Fruit fly (Drosophila melanogaster): ENCODE results near the gene CG43155.

CG43155 gene

DNA sequence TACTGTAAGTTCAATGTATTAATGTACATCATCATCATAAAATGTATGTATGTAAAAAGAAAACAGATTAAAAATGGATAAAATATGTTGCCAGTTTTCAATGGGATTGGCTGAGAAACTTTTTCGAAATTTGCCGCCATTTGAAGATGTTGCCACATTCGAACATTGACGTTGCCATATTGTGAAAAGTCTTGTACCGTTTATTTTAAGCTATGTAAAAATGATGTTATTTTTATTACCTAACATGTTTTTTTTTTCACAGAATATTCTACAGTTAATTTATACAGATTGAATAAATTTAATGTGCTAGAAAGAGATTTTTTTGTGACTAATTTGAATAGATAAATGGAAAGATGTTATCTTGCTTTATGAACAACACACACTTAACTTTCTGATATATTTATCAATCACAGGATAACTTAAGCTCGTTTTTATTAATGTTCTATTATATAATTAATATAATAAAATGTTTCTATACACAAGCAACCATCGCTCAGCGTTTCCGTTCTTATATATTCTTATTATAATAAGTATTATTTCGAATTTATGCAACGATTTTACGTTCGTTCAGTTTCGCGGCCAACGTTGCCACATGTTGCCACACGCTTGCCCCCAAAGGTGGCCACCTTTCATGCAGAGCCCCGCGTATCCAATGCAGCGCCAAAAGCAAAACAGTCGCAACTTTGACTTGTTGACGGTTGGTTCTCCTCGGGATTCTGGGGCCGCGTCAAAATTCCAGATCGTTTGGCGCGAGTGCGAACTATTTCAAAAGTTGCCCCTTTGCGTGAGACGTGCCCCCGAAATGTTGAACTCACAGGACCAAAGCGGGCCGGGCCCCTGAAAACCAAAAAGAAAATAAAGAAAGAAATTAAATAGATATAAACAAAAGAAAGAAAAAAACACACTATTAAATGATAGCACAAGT is at the start of gene CG43155:
TSS of gene CG43155 (plus strand) at position 875 of the 925 bp plus-strand sequence.
- no peak for TF ChIP-seq psq (optimal IDR thresholded peaks at IDR 0.05)
- TF ChIP-seq pan (optimal IDR thresholded peaks at IDR 0.05) = no peak
- no peak for TF ChIP-seq Dll (optimal IDR thresholded peaks at IDR 0.05)
- TF ChIP-seq usp (GFP tag; optimal IDR thresholded peaks at IDR 0.05) = no peak
- no peak for TF ChIP-seq CG8478 (optimal IDR thresholded peaks at IDR 0.05)

DNA sequence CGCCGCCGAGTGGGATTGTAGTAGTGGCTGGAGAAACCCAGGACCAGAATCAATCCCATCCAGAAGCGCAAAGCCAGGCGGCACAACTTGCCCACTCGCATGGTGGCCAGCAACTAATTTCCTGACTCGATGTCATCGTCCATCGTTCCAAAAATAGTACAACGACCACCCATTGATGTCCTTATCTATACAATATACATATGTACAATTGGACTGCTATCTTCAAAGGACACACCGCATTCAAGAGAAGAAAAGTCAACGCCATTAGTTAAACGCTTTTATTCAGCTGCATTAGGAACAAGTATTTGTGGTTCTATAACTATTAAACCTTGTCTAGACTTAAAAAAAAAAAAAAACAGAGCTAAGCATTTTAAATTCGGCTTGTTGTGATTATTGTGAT is 46.5 kb upstream of the CG43155 start, which contains the start of gene Gr10b:
TSS of gene Gr10b (minus strand) at position 101 of the 400 bp plus-strand sequence.
- TF ChIP-seq pan (optimal IDR thresholded peaks at IDR 0.05) (no peak), CG8478 (optimal IDR thresholded peaks at IDR 0.05) (no peak), Dll (optimal IDR thresholded peaks at IDR 0.05) (no peak), usp (GFP tag; optimal IDR thresholded peaks at IDR 0.05) (no peak), psq (optimal IDR thresholded peaks at IDR 0.05) (no peak)

DNA sequence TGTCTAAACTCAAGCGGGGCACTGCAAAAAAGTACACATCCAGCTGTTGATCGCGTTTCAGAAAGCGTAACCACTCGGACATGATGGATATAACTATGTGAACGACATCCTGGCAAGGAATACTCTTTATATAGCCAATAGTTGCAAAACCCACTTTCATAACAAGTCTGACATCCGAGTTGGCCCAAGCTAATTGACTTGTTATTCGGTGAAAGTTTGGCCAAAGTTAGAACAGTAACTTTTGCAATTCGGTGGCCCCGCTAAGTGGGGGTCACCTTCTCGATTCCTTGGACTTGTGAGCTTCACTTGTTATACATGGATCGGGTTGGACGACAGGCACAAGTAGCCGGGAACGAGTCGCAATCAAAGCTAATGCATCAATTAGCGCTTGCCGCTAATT is 42.3 kb upstream of the CG43155 start, which contains the start of the genes Gr10a and Or10a:
TSS of gene Gr10a (minus strand) at position 101 of the 400 bp plus-strand sequence.
TSS of gene Or10a (minus strand) at position 101 of the 400 bp plus-strand sequence.
- TF ChIP-seq psq (optimal IDR thresholded peaks at IDR 0.05) (no peak), usp (GFP tag; optimal IDR thresholded peaks at IDR 0.05) (no peak), pan (optimal IDR thresholded peaks at IDR 0.05) (no peak), CG8478 (optimal IDR thresholded peaks at IDR 0.05) (no peak), EcR (GFP tag; optimal IDR thresholded peaks at IDR 0.05) (no peak), Dll (optimal IDR thresholded peaks at IDR 0.05) (no peak)

DNA sequence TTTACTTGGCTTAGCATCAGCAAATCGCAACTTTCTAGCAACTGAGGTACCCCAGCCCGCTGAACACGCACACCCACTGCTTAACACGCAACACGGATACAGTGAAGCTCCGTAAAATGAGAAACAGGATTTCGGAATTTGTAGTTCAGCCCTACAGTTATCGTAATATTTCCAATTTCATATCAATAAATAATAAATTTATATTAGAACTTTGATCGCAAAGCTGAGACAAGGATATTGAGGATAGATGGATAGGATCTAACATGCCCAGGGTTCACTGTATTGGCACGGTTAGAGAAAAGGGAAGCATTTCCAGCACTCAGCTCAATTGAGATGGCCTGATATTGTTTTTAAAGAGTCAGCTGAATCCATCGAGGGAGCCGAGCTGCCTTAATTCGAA is 40.4 kb upstream of the CG43155 start:
- TF ChIP-seq usp (GFP tag; optimal IDR thresholded peaks at IDR 0.05) (no peak), EcR (GFP tag; optimal IDR thresholded peaks at IDR 0.05) (no peak), Dll (optimal IDR thresholded peaks at IDR 0.05) (no peak), pan (optimal IDR thresholded peaks at IDR 0.05) (no peak), CG8478 (optimal IDR thresholded peaks at IDR 0.05) (no peak), psq (optimal IDR thresholded peaks at IDR 0.05) (no peak)

DNA sequence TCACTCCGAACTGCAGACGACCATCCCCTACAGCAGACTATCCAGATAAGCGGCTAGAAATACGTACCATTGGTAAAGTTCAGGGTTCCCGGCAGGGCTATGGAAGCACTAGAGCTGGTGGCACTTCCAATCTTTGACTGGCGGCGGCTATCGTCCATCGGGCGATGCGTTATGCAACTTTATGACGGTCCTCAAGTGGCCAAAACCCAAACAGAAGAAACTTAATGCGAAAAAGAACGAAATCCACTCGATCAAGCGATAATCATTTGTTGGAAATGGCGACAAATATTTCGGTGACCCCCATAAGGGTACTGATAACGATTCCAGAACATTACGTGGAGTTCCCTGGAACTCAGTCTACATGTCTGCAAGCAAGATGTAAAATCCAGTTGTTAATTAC is 39.6 kb upstream of the CG43155 start:
- TF ChIP-seq pan (optimal IDR thresholded peaks at IDR 0.05) (no peak), usp (GFP tag; optimal IDR thresholded peaks at IDR 0.05) (no peak), EcR (GFP tag; optimal IDR thresholded peaks at IDR 0.05) (no peak), Dll (optimal IDR thresholded peaks at IDR 0.05) (no peak), psq (optimal IDR thresholded peaks at IDR 0.05) (no peak), CG8478 (optimal IDR thresholded peaks at IDR 0.05) (no peak)

DNA sequence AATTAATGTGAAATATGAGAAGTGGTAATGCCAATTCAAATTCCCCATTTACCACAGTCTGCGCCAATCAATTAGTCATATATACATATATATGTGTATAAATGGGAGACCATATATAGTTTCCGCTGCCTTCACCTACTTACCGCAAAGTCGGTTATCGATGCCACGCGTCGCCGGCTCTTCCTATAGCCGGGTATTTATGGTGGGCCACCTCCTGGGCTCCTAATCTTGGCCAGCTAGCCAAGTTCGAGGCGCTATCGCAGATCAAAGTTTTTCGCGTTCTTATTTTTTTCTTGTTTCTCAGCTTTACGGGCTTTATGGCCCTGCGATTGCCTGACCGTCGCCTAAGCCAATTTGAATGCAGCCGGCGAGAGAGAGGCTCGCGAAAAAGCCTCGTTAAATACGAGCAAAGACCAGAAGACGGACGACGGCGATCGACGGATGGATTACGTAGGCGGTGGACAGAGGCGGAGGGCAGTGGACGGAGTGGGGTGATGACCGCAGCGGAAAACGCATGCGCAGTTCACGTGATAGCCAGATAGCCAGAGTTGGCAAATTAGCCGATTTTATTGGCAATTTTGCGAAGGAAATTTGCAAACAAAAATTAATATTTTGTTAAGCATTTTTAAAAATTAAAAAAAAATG is 38.7 kb upstream of the CG43155 start:
- TF ChIP-seq psq (optimal IDR thresholded peaks at IDR 0.05) (no peak), Dll (optimal IDR thresholded peaks at IDR 0.05) (no peak), usp (GFP tag; optimal IDR thresholded peaks at IDR 0.05) (no peak), pan (optimal IDR thresholded peaks at IDR 0.05) (no peak), CG8478 (optimal IDR thresholded peaks at IDR 0.05) (no peak), EcR (GFP tag; optimal IDR thresholded peaks at IDR 0.05) (no peak)

DNA sequence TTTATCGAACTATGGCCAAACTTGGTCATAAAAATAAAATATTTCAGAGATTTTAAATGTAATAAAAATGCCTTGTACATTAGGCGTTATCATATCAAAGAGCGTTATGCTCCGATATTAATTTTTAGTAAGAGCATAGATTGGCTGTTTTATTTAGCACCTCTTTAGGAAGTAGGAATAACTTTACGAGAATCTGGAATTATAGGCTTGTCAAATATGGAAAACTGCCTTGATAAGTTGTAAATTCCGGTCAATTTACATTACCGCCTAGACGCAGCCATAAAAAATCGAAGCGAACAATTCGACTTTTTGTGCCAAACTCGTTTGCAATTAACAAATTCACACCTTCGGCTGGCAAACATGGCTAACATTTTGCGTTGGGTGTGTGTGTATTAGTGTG is 37.5 kb upstream of the CG43155 start:
- TF ChIP-seq usp (GFP tag; optimal IDR thresholded peaks at IDR 0.05) (no peak), pan (optimal IDR thresholded peaks at IDR 0.05) (no peak), Dll (optimal IDR thresholded peaks at IDR 0.05) (no peak), EcR (GFP tag; optimal IDR thresholded peaks at IDR 0.05) (no peak), CG8478 (optimal IDR thresholded peaks at IDR 0.05) (no peak), psq (optimal IDR thresholded peaks at IDR 0.05) (no peak)

DNA sequence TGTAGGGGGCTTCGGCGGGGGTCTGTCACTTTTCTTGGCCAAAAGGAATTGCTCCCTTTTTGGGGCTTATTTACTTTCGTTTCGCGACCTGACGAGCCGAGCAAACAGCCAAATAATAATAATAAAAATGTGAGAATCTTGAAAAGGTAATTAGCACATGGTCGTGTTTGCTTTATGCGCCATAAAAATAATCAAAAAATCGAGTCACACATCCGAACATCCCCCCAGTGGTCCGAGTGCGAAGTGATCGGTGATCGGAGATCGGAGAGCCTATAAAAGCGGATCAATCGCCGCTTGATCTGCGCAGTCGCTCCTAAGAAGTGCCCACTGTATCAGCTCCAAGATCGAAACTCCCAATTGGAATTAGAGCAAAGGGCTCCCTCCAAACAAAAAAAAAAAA is 37.1 kb upstream of the CG43155 start, which contains the start of gene Gs2:
TSS of gene Gs2 (plus strand) at position 301 of the 400 bp plus-strand sequence.
- TF ChIP-seq EcR (GFP tag; optimal IDR thresholded peaks at IDR 0.05) = no peak
- TF ChIP-seq usp (GFP tag; optimal IDR thresholded peaks at IDR 0.05) = no peak
- TF ChIP-seq psq (optimal IDR thresholded peaks at IDR 0.05) = no peak
- no peak for TF ChIP-seq Dll (optimal IDR thresholded peaks at IDR 0.05)
- no peak for TF ChIP-seq pan (optimal IDR thresholded peaks at IDR 0.05)
- no peak for TF ChIP-seq CG8478 (optimal IDR thresholded peaks at IDR 0.05)

DNA sequence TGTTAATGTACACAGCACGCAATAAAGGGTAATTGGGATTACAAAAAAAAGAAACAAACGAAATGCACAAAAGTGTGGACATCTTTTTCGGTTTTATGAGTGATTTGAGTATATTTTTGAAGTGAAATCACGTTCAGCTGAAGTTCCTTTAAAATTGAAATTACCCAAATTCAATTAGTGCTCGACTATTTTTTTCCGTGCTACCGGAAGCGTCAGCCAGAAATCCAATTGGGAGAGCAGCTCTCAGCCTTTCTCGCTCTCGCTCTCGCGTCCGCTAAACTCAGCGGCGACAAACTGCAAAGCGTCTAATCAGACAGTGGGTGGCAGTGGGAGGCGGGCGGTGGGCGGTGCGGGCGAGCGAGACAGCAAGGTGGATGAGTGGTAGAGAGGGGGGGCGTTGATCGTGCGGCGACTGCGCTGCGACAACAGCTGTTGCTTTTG is 36.3 kb upstream of the CG43155 start:
- no peak for TF ChIP-seq usp (GFP tag; optimal IDR thresholded peaks at IDR 0.05)
- TF ChIP-seq EcR (GFP tag; optimal IDR thresholded peaks at IDR 0.05) = no peak
- TF ChIP-seq psq (optimal IDR thresholded peaks at IDR 0.05) = no peak
- no peak for TF ChIP-seq Dll (optimal IDR thresholded peaks at IDR 0.05)
- TF ChIP-seq CG8478 (optimal IDR thresholded peaks at IDR 0.05) = no peak
- TF ChIP-seq pan (optimal IDR thresholded peaks at IDR 0.05) = no peak

DNA sequence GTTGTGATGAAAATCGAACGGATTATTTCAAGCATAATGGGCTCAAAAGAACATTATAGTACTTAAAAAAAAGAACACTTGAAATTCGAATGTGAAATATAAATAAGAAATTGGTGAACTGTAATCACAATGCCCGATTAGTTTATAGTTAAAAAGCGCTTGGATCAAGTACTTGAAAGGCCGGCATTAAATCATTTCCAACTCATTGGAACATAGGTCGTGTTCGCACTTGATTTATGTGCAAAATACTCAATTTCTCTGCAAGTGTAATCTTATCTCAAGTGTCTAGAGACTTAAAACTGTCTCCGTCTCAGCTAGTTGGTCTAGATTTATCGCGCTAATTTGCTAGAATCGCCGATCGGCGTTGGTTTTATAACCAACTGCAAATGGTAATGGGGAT is 35.1 kb upstream of the CG43155 start:
- no peak for TF ChIP-seq Dll (optimal IDR thresholded peaks at IDR 0.05)
- no peak for TF ChIP-seq EcR (GFP tag; optimal IDR thresholded peaks at IDR 0.05)
- TF ChIP-seq psq (optimal IDR thresholded peaks at IDR 0.05) = no peak
- no peak for TF ChIP-seq CG8478 (optimal IDR thresholded peaks at IDR 0.05)
- TF ChIP-seq pan (optimal IDR thresholded peaks at IDR 0.05) = no peak
- no peak for TF ChIP-seq usp (GFP tag; optimal IDR thresholded peaks at IDR 0.05)

DNA sequence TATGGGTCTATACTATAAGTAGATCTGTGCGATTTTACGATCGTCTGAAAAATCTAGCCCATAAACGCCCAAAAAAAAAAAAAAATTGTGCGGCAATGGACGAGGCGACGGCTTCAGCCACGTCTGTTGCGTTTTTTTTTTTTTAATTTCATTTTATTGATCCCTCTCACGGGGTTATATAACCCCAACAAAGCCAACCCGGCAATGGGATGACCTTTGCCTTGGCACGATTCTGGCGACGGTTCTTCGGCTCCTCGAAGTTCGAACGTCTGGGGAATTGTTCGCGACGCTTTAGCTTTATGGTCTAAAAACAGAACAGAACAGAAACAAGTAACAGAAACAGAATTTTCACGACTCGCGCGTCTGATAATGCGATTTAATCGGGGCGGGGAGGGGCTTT is 34.2 kb upstream of the CG43155 start:
- TF ChIP-seq usp (GFP tag; optimal IDR thresholded peaks at IDR 0.05) = no peak
- TF ChIP-seq psq (optimal IDR thresholded peaks at IDR 0.05) = no peak
- no peak for TF ChIP-seq pan (optimal IDR thresholded peaks at IDR 0.05)
- TF ChIP-seq EcR (GFP tag; optimal IDR thresholded peaks at IDR 0.05) = no peak
- no peak for TF ChIP-seq Dll (optimal IDR thresholded peaks at IDR 0.05)
- TF ChIP-seq CG8478 (optimal IDR thresholded peaks at IDR 0.05) = no peak
